Fruit fly (Drosophila melanogaster) whole organism, adult: ENCODE measurements around the gene Meltrin.
A peak's percentile ranks its signal among the peaks of the same experiment; 100 is the strongest.

Experiments
- CG14711 ChIP-seq: fragments of 200-800 bp; sonication (Bioruptor generic); optimal IDR thresholded peaks from 2 replicates; lab custom pipeline; 2018; ENCODE audit warnings: missing biosample characterization, mild to moderate bottlenecking, missing genetic modification characterization, moderate library complexity
- CG1620 ChIP-seq: fragments of 200-800 bp; sonication (Bioruptor generic); optimal IDR thresholded peaks from 2 replicates; lab custom pipeline; 2016; ENCODE audit warnings: missing biosample characterization, missing genetic modification characterization
- CG33017 ChIP-seq: fragments of 200-800 bp; sonication (Bioruptor generic); optimal IDR thresholded peaks from 2 replicates; lab custom pipeline; 2018; ENCODE audit warnings: missing biosample characterization, mild to moderate bottlenecking, missing genetic modification characterization, moderate library complexity
- CG5204 ChIP-seq: fragments of 200-800 bp; sonication (Bioruptor generic); optimal IDR thresholded peaks from 2 replicates; lab custom pipeline; 2016; ENCODE audit warnings: missing biosample characterization, missing genetic modification characterization
- CG7101 ChIP-seq: fragments of 200-800 bp; sonication (Bioruptor generic); optimal IDR thresholded peaks from 2 replicates; lab custom pipeline; 2018; ENCODE audit warnings: missing biosample characterization, mild to moderate bottlenecking, missing genetic modification characterization, moderate library complexity
- Hr96 ChIP-seq: fragments of 200-800 bp; sonication (Bioruptor generic); optimal IDR thresholded peaks from 2 replicates; lab custom pipeline; 2016; ENCODE audit warnings: missing biosample characterization, missing genetic modification characterization
- Mnt ChIP-seq: fragments of 200-800 bp; sonication (Bioruptor generic); optimal IDR thresholded peaks from 2 replicates; lab custom pipeline; 2016; ENCODE audit warnings: missing biosample characterization, mild to moderate bottlenecking, missing genetic modification characterization
- cnc ChIP-seq, 2 experiments: fragments of >200 bp; optimal IDR thresholded peaks; 2 replicates each; lab custom pipeline; 2017
- kay ChIP-seq: fragments of 200-800 bp; sonication (Bioruptor generic); peaks from one replicate; lab custom pipeline; 2016; ENCODE audit warnings: missing biosample characterization, missing genetic modification characterization, borderline replicate concordance
- tj ChIP-seq: fragments of 200-800 bp; sonication (Bioruptor generic); optimal IDR thresholded peaks from 3 replicates; lab custom pipeline; 2017; ENCODE audit warnings: missing biosample characterization, mild to moderate bottlenecking, missing genetic modification characterization, moderate library complexity

- TF ChIP-seq Mnt (no peak), CG33017 (tag; lab: Kevin White, UChicago) (no peak), CG14711 (tag; lab: Kevin White, UChicago) (no peak), CG5204 (GFP tag; lab: Kevin White, UChicago) (no peak), tj (peak; percentile 36), Hr96 (GFP tag; lab: Kevin White, UChicago) (peak; percentile 16), cnc (optimal IDR thresholded peaks at IDR 0.05; lab: Kevin White, UChicago) (no peak), CG1620 (GFP tag; lab: Kevin White, UChicago) (peak; percentile 15), kay (GFP tag; lab: Kevin White, UChicago) (peak; percentile 51), CG7101 (no peak)
Observed at dm6 chr3R:14734623-14735392, 37.7 kb upstream of the Meltrin start.
